Worm (Caenorhabditis elegans) whole organism, L2 larva: ENCODE measurements around the gene delm-1.

Experiments used
- ceh-16 ChIP-seq: fragments of 150-350 bp; optimal IDR thresholded peaks from 2 replicates; lab custom pipeline; 2014; ENCODE audit warnings: missing biosample characterization, missing genetic modification characterization
- lin-13 ChIP-seq: fragments of 150-350 bp; optimal IDR thresholded peaks from 2 replicates; lab custom pipeline; 2014; ENCODE audit warnings: missing biosample characterization, missing genetic modification reagents, missing genetic modification characterization

DNA sequence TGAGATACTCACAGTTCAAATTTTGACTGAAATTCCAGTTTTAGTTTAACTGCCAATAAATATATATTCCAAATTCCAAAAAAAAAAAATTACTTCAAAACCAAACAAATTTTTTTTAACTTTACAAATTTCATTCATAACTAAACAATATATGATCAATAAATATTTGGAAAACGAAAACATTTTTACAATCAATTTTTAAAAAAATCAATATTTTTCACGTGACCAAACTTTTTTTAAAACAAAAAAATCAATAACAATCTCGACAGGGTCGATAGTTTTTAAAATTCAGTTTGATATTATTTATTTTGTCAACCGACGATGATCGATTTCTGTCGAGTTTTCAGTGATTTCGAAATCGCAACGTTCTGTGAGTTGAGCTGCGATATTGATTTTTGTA lies 14.9 kb upstream of the delm-1 start, which contains the start of gene F23B2.7:
- TF ChIP-seq ceh-16 (tag; lab: Kevin White, UChicago) (no peak), lin-13 (no peak)
